Fruit fly (Drosophila melanogaster) whole organism, adult: Measurements from ENCODE around the gene CG14234.

Experiments
- CG5204 ChIP-seq: fragments of 200-800 bp; sonication (Bioruptor generic); optimal IDR thresholded peaks from 2 replicates; lab custom pipeline; 2016; ENCODE audit warnings: missing biosample characterization, missing genetic modification characterization
- CG7101 ChIP-seq: fragments of 200-800 bp; sonication (Bioruptor generic); optimal IDR thresholded peaks from 2 replicates; lab custom pipeline; 2018; ENCODE audit warnings: missing biosample characterization, mild to moderate bottlenecking, missing genetic modification characterization, moderate library complexity
- Mnt ChIP-seq: fragments of 200-800 bp; sonication (Bioruptor generic); optimal IDR thresholded peaks from 2 replicates; lab custom pipeline; 2016; ENCODE audit warnings: missing biosample characterization, mild to moderate bottlenecking, missing genetic modification characterization
- cnc ChIP-seq, 2 experiments: fragments of >200 bp; optimal IDR thresholded peaks; 2 replicates each; lab custom pipeline; 2017
- kay ChIP-seq: fragments of 200-800 bp; sonication (Bioruptor generic); peaks from one replicate; lab custom pipeline; 2016; ENCODE audit warnings: missing biosample characterization, missing genetic modification characterization, borderline replicate concordance
- pad ChIP-seq: fragments of 200-800 bp; sonication (Bioruptor generic); optimal IDR thresholded peaks from 3 replicates; lab custom pipeline; 2017; ENCODE audit warnings: missing biosample characterization, missing genetic modification characterization, mild to moderate bottlenecking, moderate library complexity, missing genetic modification reagents
- tj ChIP-seq: fragments of 200-800 bp; sonication (Bioruptor generic); optimal IDR thresholded peaks from 3 replicates; lab custom pipeline; 2017; ENCODE audit warnings: missing biosample characterization, mild to moderate bottlenecking, missing genetic modification characterization, moderate library complexity
- toe ChIP-seq: fragments of 200-800 bp; sonication (Bioruptor generic); optimal IDR thresholded peaks from 2 replicates; lab custom pipeline; 2016; ENCODE audit warnings: missing biosample characterization, missing genetic modification characterization

dm6 chrX:19690050-19690449 is 45.3 kb upstream of the CG14234 start:
- no peak for TF ChIP-seq toe
- no peak for TF ChIP-seq kay (GFP tag; lab: Kevin White, UChicago)
- TF ChIP-seq CG7101 (tag; lab: Kevin White, UChicago): no peak
- TF ChIP-seq pad (GFP tag; lab: Kevin White, UChicago): no peak
- TF ChIP-seq cnc (optimal IDR thresholded peaks at IDR 0.05; lab: Kevin White, UChicago): no peak
- TF ChIP-seq Mnt (GFP tag; lab: Kevin White, UChicago): no peak
- TF ChIP-seq tj (GFP tag; lab: Kevin White, UChicago): no peak
- no peak for TF ChIP-seq CG5204 (GFP tag; lab: Kevin White, UChicago)
